Fruit fly (Drosophila melanogaster) whole organism, embryonic: ENCODE results near the gene CG5080.

Experiments
- BEAF-32 ChIP-seq: fragments of 200-800 bp; sonication (Bioruptor generic); optimal IDR thresholded peaks from 3 replicates; lab custom pipeline; 2017; ENCODE audit warnings: missing biosample characterization, missing genetic modification characterization, mild to moderate bottlenecking, moderate library complexity, missing genetic modification reagents
- BtbVII ChIP-seq: fragments of 200-800 bp; sonication (Bioruptor generic); optimal IDR thresholded peaks from 3 replicates; lab custom pipeline; 2017; ENCODE audit warnings: missing biosample characterization, mild to moderate bottlenecking, missing genetic modification characterization
- CG10267 ChIP-seq: fragments of 200-800 bp; sonication (Bioruptor generic); optimal IDR thresholded peaks from 2 replicates; lab custom pipeline; 2018; ENCODE audit warnings: missing biosample characterization, mild to moderate bottlenecking, missing genetic modification characterization, moderate library complexity
- CG10543 ChIP-seq: fragments of 200-800 bp; sonication (Bioruptor generic); optimal IDR thresholded peaks from 3 replicates; lab custom pipeline; 2017; ENCODE audit warnings: missing biosample characterization, mild to moderate bottlenecking, missing genetic modification characterization, moderate library complexity
- CG12155 ChIP-seq: fragments of 200-800 bp; sonication (Bioruptor generic); optimal IDR thresholded peaks from 3 replicates; lab custom pipeline; 2016; ENCODE audit warnings: missing biosample characterization, missing genetic modification characterization
- CG1529 ChIP-seq: fragments of 200-800 bp; sonication (Bioruptor generic); optimal IDR thresholded peaks from 3 replicates; lab custom pipeline; 2018; ENCODE audit warnings: missing biosample characterization, missing genetic modification characterization
- CG2712 ChIP-seq: fragments of 200-800 bp; optimal IDR thresholded peaks from 3 replicates; lab custom pipeline; 2019; ENCODE audit warnings: missing biosample characterization, mild to moderate bottlenecking, missing genetic modification characterization, moderate library complexity
- CG3407 ChIP-seq: fragments of 200-800 bp; sonication (Bioruptor generic); optimal IDR thresholded peaks from 2 replicates; lab custom pipeline; 2018; ENCODE audit warnings: missing biosample characterization, mild to moderate bottlenecking, missing genetic modification characterization
- CG34224 ChIP-seq: fragments of 200-800 bp; sonication (Bioruptor generic); IDR thresholded peaks from 3 replicates; pipeline ENCODE4 v1.3.6; 2022; ENCODE audit warnings: missing biosample characterization, missing genetic modification characterization; ENCODE audit not compliant: partially characterized antibody
- CG3838 ChIP-seq: fragments of 200-800 bp; sonication (Bioruptor generic); optimal IDR thresholded peaks from 3 replicates; lab custom pipeline; 2016; ENCODE audit warnings: missing biosample characterization, missing genetic modification characterization
- CG4360 ChIP-seq: fragments of 200-800 bp; sonication (Bioruptor generic); IDR thresholded peaks from 2 replicates; pipeline ENCODE4 v1.3.6; 2022; ENCODE audit warnings: missing biosample characterization, missing genetic modification characterization
- CG5180 ChIP-seq: fragments of 200-800 bp; sonication (Bioruptor generic); optimal IDR thresholded peaks from 3 replicates; lab custom pipeline; 2017; ENCODE audit warnings: missing biosample characterization, missing genetic modification characterization, mild to moderate bottlenecking, moderate library complexity, missing genetic modification reagents
- CG6654 ChIP-seq: fragments of 200-800 bp; sonication (Bioruptor generic); optimal IDR thresholded peaks from 2 replicates; lab custom pipeline; 2017; ENCODE audit warnings: missing biosample characterization, mild to moderate bottlenecking, missing genetic modification characterization
- CG6683 ChIP-seq: fragments of 200-800 bp; sonication (Bioruptor generic); optimal IDR thresholded peaks from 2 replicates; lab custom pipeline; 2017; ENCODE audit warnings: missing biosample characterization, mild to moderate bottlenecking, missing genetic modification characterization, missing genetic modification reagents
- CG7963 ChIP-seq: fragments of 200-800 bp; sonication (Bioruptor generic); IDR thresholded peaks from 3 replicates; pipeline ENCODE4 v1.3.6; 2022; ENCODE audit warnings: missing biosample characterization, missing genetic modification characterization; ENCODE audit not compliant: partially characterized antibody
- CG8089 ChIP-seq: fragments of 200-800 bp; sonication (Bioruptor generic); optimal IDR thresholded peaks from 3 replicates; lab custom pipeline; 2016; ENCODE audit warnings: missing biosample characterization, missing genetic modification characterization
- CTCF ChIP-seq: fragments of 200-800 bp; sonication (Bioruptor generic); optimal IDR thresholded peaks from 2 replicates; lab custom pipeline; 2017; ENCODE audit warnings: missing biosample characterization, mild to moderate bottlenecking, missing genetic modification characterization, moderate library complexity
- Doc3 ChIP-seq: fragments of 200-800 bp; sonication (Bioruptor generic); IDR thresholded peaks from 3 replicates; pipeline ENCODE4 v1.3.6; 2022; ENCODE audit warnings: missing biosample characterization, missing genetic modification characterization; ENCODE audit not compliant: partially characterized antibody
- Dref ChIP-seq: fragments of 200-800 bp; sonication (Bioruptor generic); IDR thresholded peaks from 2 replicates; pipeline ENCODE4 v1.3.6; 2022; ENCODE audit warnings: missing biosample characterization, missing genetic modification characterization
- E2f1 ChIP-seq: fragments of 200-800 bp; sonication (Bioruptor generic); IDR thresholded peaks from 2 replicates; pipeline ENCODE4 v1.3.6; 2022; ENCODE audit warnings: missing biosample characterization, missing genetic modification characterization
- Fer1 ChIP-seq: fragments of 200-800 bp; sonication (Bioruptor generic); optimal IDR thresholded peaks from 2 replicates; lab custom pipeline; 2017; ENCODE audit warnings: missing biosample characterization, mild to moderate bottlenecking, missing genetic modification characterization
- HmgD ChIP-seq: fragments of 200-800 bp; sonication (Bioruptor generic); optimal IDR thresholded peaks from 3 replicates; lab custom pipeline; 2016; ENCODE audit warnings: missing biosample characterization, missing genetic modification characterization
- Hmx ChIP-seq: fragments of 200-800 bp; sonication (Bioruptor generic); optimal IDR thresholded peaks from 2 replicates; lab custom pipeline; 2016; ENCODE audit warnings: missing biosample characterization, missing genetic modification characterization
- Med ChIP-seq: fragments of 200-800 bp; sonication (Bioruptor generic); peaks from one replicate; lab custom pipeline; 2016; ENCODE audit warnings: missing biosample characterization, missing genetic modification characterization, mild to moderate bottlenecking, inconsistent platforms, moderate library complexity
- Meics ChIP-seq: fragments of 200-800 bp; sonication (Bioruptor generic); optimal IDR thresholded peaks from 2 replicates; lab custom pipeline; 2017; ENCODE audit warnings: missing biosample characterization, mild to moderate bottlenecking, missing genetic modification characterization
- Myb ChIP-seq: fragments of 200-800 bp; sonication (Bioruptor generic); optimal IDR thresholded peaks from 2 replicates; lab custom pipeline; 2016; ENCODE audit warnings: missing biosample characterization, missing genetic modification characterization
- NC2β ChIP-seq: fragments of 200-800 bp; sonication (Bioruptor generic); optimal IDR thresholded peaks from 2 replicates; lab custom pipeline; 2016; ENCODE audit warnings: missing biosample characterization, missing genetic modification characterization
- Nf-YB ChIP-seq: fragments of 200-800 bp; sonication (Bioruptor generic); optimal IDR thresholded peaks from 3 replicates; lab custom pipeline; 2019; ENCODE audit warnings: missing biosample characterization, mild to moderate bottlenecking, missing genetic modification characterization, moderate library complexity
- Ptx1 ChIP-seq: fragments of 200-800 bp; sonication (Bioruptor generic); IDR thresholded peaks from 2 replicates; pipeline ENCODE4 v1.3.6; 2022; ENCODE audit warnings: missing biosample characterization, missing genetic modification characterization
- Scr ChIP-seq: fragments of 200-800 bp; sonication (Bioruptor generic); IDR thresholded peaks from 2 replicates; pipeline ENCODE4 v1.3.6; 2022; ENCODE audit warnings: missing biosample characterization, missing genetic modification characterization; ENCODE audit not compliant: partially characterized antibody
- Sry-δ ChIP-seq: fragments of 200-800 bp; sonication (Bioruptor generic); optimal IDR thresholded peaks from 2 replicates; lab custom pipeline; 2016; ENCODE audit warnings: missing biosample characterization, missing genetic modification characterization
- amos ChIP-seq: fragments of 200-800 bp; sonication (Bioruptor generic); IDR thresholded peaks from 2 replicates; pipeline ENCODE4 v1.3.6; 2022; ENCODE audit warnings: missing biosample characterization, missing genetic modification characterization; ENCODE audit not compliant: partially characterized antibody
- ato ChIP-seq: fragments of 200-800 bp; sonication (Bioruptor generic); IDR thresholded peaks from 2 replicates; pipeline ENCODE4 v1.3.6; 2022; ENCODE audit warnings: missing biosample characterization, missing genetic modification characterization; ENCODE audit not compliant: partially characterized antibody
- chinmo ChIP-seq: fragments of 200-800 bp; sonication (Bioruptor generic); IDR thresholded peaks from 4 replicates; pipeline ENCODE4 v1.3.6; 2022; ENCODE audit warnings: missing biosample characterization, missing genetic modification characterization; ENCODE audit not compliant: partially characterized antibody
- cwo ChIP-seq: fragments of 200-800 bp; sonication (Bioruptor generic); optimal IDR thresholded peaks from 3 replicates; lab custom pipeline; 2017; ENCODE audit warnings: missing biosample characterization, missing genetic modification characterization, mild to moderate bottlenecking, moderate library complexity, missing genetic modification reagents
- ewg ChIP-seq: fragments of 200-800 bp; sonication (Bioruptor generic); optimal IDR thresholded peaks from 3 replicates; lab custom pipeline; 2017; ENCODE audit warnings: mild to moderate bottlenecking, missing biosample characterization, missing genetic modification reagents, missing genetic modification characterization
- eyg ChIP-seq: fragments of 200-800 bp; sonication (Bioruptor generic); optimal IDR thresholded peaks from 3 replicates; lab custom pipeline; 2016; ENCODE audit warnings: missing biosample characterization, missing genetic modification characterization
- grn ChIP-seq: fragments of 200-800 bp; sonication (Bioruptor generic); optimal IDR thresholded peaks from 3 replicates; lab custom pipeline; 2017; ENCODE audit warnings: missing biosample characterization, missing genetic modification characterization
- gsb-n ChIP-seq: fragments of 200-800 bp; sonication (Bioruptor generic); optimal IDR thresholded peaks from 3 replicates; lab custom pipeline; 2018; ENCODE audit warnings: missing biosample characterization, mild to moderate bottlenecking, missing genetic modification characterization
- kah ChIP-seq: fragments of 200-800 bp; sonication (Bioruptor generic); optimal IDR thresholded peaks from 2 replicates; lab custom pipeline; 2018; ENCODE audit warnings: missing biosample characterization, mild to moderate bottlenecking, missing genetic modification characterization
- nerfin-2 ChIP-seq: fragments of 200-800 bp; sonication (Bioruptor generic); IDR thresholded peaks from 2 replicates; pipeline ENCODE4 v1.3.6; 2022; ENCODE audit warnings: missing biosample characterization, missing genetic modification characterization; ENCODE audit not compliant: partially characterized antibody
- pzg ChIP-seq: fragments of 200-800 bp; sonication (Bioruptor generic); optimal IDR thresholded peaks from 3 replicates; lab custom pipeline; 2018; ENCODE audit warnings: missing biosample characterization, mild to moderate bottlenecking, missing genetic modification characterization, moderate library complexity
- seq ChIP-seq: fragments of 200-800 bp; sonication (Bioruptor generic); IDR thresholded peaks from 2 replicates; pipeline ENCODE4 v1.3.6; 2022; ENCODE audit warnings: missing biosample characterization, missing genetic modification characterization
- tll ChIP-seq, 2 experiments: fragments of 200-800 bp in 1 of 2; fragments of >200 bp in 1 of 2; sonication (Bioruptor generic) in 1 of 2; optimal IDR thresholded peaks; 2 replicates each; lab custom pipeline; 2017 to 2019; ENCODE audit warnings: missing biosample characterization in 2 of 2, missing genetic modification characterization in 2 of 2, mild to moderate bottlenecking in 1 of 2, moderate library complexity in 1 of 2
- unc-4 ChIP-seq: fragments of 200-800 bp; sonication (Bioruptor generic); IDR thresholded peaks from 2 replicates; pipeline ENCODE4 v1.3.6; 2022; ENCODE audit warnings: missing biosample characterization, missing genetic modification characterization; ENCODE audit not compliant: partially characterized antibody
- vnd ChIP-seq: fragments of 200-800 bp; sonication (Bioruptor generic); IDR thresholded peaks from 3 replicates; pipeline ENCODE4 v1.3.6; 2022; ENCODE audit warnings: missing biosample characterization, missing genetic modification characterization; ENCODE audit not compliant: partially characterized antibody

Gene CG5080

DNA sequence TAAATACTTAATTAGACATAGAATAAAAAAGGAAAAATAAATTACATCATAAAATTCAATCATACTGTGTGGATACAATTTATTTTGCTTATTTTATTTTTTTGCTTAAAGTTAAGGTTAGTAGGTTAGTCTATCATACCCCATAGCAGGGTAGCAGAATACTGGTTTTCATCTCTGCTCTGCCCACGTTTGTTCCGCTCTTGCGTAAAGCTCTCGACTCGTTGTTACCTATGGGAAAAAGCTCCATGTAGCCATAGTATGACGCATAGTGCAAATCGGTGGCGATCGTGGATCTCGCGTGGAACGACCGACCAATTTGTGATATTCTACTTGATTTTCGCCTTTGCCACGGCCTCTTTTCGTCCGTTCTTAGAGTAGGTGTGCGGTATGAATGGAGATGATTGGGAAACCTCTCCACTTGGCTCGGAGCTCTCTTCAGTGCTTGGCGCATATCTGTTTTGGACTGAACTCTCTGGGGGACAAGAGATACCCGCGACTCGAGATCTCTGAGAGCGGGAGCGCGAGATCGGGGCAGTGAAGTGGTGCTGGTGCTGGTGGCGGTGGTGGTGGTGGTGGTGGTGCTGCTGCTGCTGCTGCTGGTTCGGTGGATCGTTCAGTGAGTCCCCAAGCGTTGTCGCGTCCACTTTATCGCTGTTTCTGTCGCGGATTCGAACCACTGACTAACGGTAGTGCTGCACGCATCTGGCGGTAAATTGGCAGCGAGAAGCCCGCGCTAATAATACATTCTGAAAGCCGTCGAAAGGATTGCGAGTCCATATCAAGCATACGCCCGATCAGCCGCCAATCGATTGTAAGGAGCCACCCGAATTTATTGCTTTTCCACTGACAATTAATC is 22.2 kb upstream of the CG5080 start, which contains the start of gene CG5001 (continued):
- TF ChIP-seq Meics (GFP tag; lab: Kevin White, UChicago) (peak; percentile 84), CG6683 (GFP tag; lab: Kevin White, UChicago) (peak; percentile 83), Ptx1 (GFP tag; lab: Robert Waterston, UW) (peak; percentile 91), CG6654 (GFP tag; lab: Kevin White, UChicago) (peak; percentile 47), CG1529 (GFP tag; lab: Kevin White, UChicago) (no peak), Myb (GFP tag; lab: Kevin White, UChicago) (peak; percentile 15), Hmx (GFP tag; lab: Kevin White, UChicago) (peak; percentile 26), CG10267 (tag; lab: Kevin White, UChicago) (peak; percentile 81), CG8089 (GFP tag; lab: Kevin White, UChicago) (peak; percentile 13)

- TF ChIP-seq kah (GFP tag; lab: Kevin White, UChicago) (no peak), CG10543 (GFP tag; lab: Kevin White, UChicago) (no peak), BEAF-32 (GFP tag; lab: Kevin White, UChicago) (peak; percentile 70), unc-4 (GFP tag; lab: Robert Waterston, UW) (peak; percentile 65), chinmo (GFP tag; lab: Robert Waterston, UW) (peak; percentile 87; the same call in 2 of the 4 replicates), eyg (GFP tag; lab: Kevin White, UChicago) (no peak), CG4360 (GFP tag; lab: Robert Waterston, UW) (no peak), amos (GFP tag; lab: Robert Waterston, UW) (peak; percentile 67; the same call in 1 of the 2 replicates), CG2712 (tag; lab: Kevin White, UChicago) (no peak), nerfin-2 (peak; percentile 25; the same call in 1 of the 2 replicates), Scr (GFP tag; lab: Robert Waterston, UW) (peak; percentile 59), vnd (GFP tag; lab: Robert Waterston, UW) (0 out of 3 replicates have a peak, but pooled peaks have one; percentile 35), CG7963 (GFP tag; lab: Robert Waterston, UW) (peak; percentile 47; the same call in 2 of the 3 replicates), cwo (GFP tag; lab: Kevin White, UChicago) (no peak), grn (GFP tag; lab: Kevin White, UChicago) (peak; percentile 87), Doc3 (0 out of 3 replicates have a peak, but pooled peaks have one; percentile 36), CG3407 (GFP tag; lab: Kevin White, UChicago) (no peak), tll (GFP tag; optimal IDR thresholded peaks at IDR 0.05; lab: Kevin White, UChicago) (no peak), CTCF (GFP tag; lab: Kevin White, UChicago) (peak; percentile 86), seq (GFP tag; lab: Robert Waterston, UW) (no peak), ato (peak; percentile 5; the same call in 1 of the 2 replicates), CG12155 (GFP tag; lab: Kevin White, UChicago) (no peak), Sry-δ (peak; percentile 54), NC2β (GFP tag; lab: Kevin White, UChicago) (no peak), HmgD (GFP tag; lab: Kevin White, UChicago) (no peak), ewg (GFP tag; lab: Kevin White, UChicago) (no peak), E2f1 (GFP tag; lab: Robert Waterston, UW) (no peak), BtbVII (GFP tag; lab: Kevin White, UChicago) (no peak), gsb-n (tag; lab: Kevin White, UChicago) (no peak), CG5180 (no peak), CG34224 (GFP tag; lab: Robert Waterston, UW) (peak; percentile 56), Med (GFP tag; lab: Kevin White, UChicago) (peak; percentile 60), pzg (peak; percentile 74), CG3838 (no peak), Dref (GFP tag; lab: Robert Waterston, UW) (peak; percentile 69), Nf-YB (GFP tag; lab: Kevin White, UChicago) (no peak), Fer1 (GFP tag; lab: Kevin White, UChicago) (peak; percentile 8)
These were observed 20.1 kb upstream of the CG5080 start, which contains the start of the genes CG5126 and Tgt for dm6 chr2L:1183799-1184198. Gene CG5126, minus strand, starts transcription at chr2L:1184020. Gene Tgt, plus strand, starts transcription at chr2L:1184065.
